Fruit fly (Drosophila melanogaster): Measurements from ENCODE around the gene Clic.

DNA sequence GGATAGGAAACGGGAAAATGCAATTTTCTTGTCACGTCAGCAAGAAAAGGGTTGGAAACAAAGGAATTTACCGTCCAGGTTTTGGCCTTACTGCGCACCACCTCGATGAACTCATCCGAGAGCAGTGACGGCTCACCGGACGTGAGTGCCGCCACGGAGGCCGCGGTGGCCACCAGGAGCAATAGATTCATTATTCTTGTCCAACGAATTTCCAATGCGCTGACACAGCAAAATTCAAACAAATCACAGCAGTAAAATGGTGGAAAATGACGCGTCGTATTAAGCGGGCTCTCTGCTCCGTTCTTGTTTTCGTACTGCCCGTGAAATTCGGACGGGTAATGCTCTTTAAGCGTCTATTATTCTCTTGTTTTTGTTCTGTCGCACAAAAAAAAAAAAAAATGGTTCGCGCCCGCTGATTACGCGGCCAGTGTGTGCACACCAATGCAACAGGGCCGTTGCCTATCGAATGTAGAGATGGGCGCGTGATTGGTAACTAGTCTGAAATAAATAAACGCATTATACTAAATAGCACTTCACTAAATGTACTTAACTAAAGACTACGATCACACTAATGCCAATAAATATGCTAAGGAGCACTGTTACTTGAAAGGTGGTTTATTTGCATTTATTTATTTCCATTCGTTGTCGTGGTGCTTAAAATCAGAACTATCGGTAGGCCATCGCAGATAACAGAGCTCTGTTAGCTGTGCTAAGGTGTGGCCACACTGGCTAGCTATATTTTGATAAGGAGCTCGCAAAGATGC, 40.2 kb downstream of the Clic start, which contains the start of the genes CtsB and amrt:
- TF ChIP-seq insv (optimal IDR thresholded peaks at IDR 0.05) (no peak), h (optimal IDR thresholded peaks at IDR 0.05) (no peak), psq (optimal IDR thresholded peaks at IDR 0.05) (no peak), ttk (optimal IDR thresholded peaks at IDR 0.05) (no peak)
